Worm (Caenorhabditis elegans): ENCODE data around the gene F26F2.11.

DNA sequence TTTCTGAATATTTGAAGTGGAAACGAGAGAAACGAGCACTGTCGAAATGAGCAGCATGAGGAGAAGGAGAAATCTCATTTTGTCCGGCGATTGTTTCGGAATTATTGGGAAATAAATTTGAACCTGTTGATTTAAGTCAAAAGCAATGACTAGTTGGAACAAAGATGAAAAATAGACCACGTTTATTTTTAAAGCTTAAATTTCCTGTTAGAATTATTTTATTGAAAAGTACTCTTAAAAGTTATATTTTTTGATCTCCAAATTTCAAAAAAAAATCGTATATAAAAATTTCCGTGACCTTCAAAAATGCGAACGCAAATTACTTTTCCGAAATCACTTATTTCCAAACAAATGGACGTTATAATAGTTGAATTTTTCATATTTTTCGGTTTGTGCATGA lies at the start of gene F26F2.11:
- TF ChIP-seq zag-1 (tag; optimal IDR thresholded peaks at IDR 0.05): no peak
- no peak for TF ChIP-seq mdl-1 (tag; optimal IDR thresholded peaks at IDR 0.05)
- no peak for TF ChIP-seq egl-27 (tag; optimal IDR thresholded peaks at IDR 0.05)
- TF ChIP-seq ama-1 (optimal IDR thresholded peaks at IDR 0.05): no peak
- no peak for TF ChIP-seq elt-3 (tag; optimal IDR thresholded peaks at IDR 0.05)
- no peak for TF ChIP-seq nhr-21 (tag; optimal IDR thresholded peaks at IDR 0.05)
- no peak for TF ChIP-seq ztf-1 (GFP tag; conservative IDR thresholded peaks at IDR 0.05)
- TF ChIP-seq snpc-4 (tag; optimal IDR thresholded peaks at IDR 0.05): no peak

Measured in whole organism, L2 larva.